Fruit fly (Drosophila melanogaster): Measurements from ENCODE around the gene Bre1.

The Bre1 gene

DNA sequence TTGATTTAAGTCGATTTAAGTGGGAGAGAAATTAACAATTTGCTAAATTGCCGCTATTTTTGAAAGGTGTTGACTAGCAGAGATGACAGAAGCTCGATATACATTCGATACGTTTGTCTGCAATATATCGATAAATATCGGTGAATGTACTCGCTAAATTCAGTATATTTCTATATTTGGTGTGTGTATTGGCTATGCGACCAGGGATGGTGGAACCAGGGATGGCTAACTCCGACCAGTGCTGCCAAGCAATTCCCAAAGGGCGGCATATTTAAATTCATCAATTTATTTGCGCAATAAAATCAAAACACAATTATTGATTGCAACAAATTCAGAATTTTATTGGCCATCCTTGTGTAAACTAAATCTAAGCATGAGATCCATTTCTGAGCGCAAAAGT is 19.0 kb upstream of the Bre1 start, which contains the start of gene mad2 (continued):
- TF ChIP-seq lola (GFP tag; optimal IDR thresholded peaks at IDR 0.05) (peak in 1 of 3 experiments; percentile 10), CG8924 (tag; optimal IDR thresholded peaks at IDR 0.05) (peak; percentile 14), CG2202 (tag; optimal IDR thresholded peaks at IDR 0.05) (peak; percentile 47), zfh1 (GFP tag; IDR thresholded peaks at IDR 0.05) (0 out of 3 replicates have a peak, but pooled peaks have one; percentile 21), ranshi (GFP tag; IDR thresholded peaks at IDR 0.05) (no peak), Nf-YB (GFP tag; optimal IDR thresholded peaks at IDR 0.05) (peak; percentile 27), gfzf (GFP tag; optimal IDR thresholded peaks at IDR 0.05) (peak; percentile 88), CG42726 (GFP tag; IDR thresholded peaks at IDR 0.05; ENCODE audit: partially characterized antibody) (peak; percentile 40; the same call in 1 of the 2 replicates), CG34224 (GFP tag; IDR thresholded peaks at IDR 0.05; ENCODE audit: partially characterized antibody) (peak; percentile 74), CTCF (GFP tag; optimal IDR thresholded peaks at IDR 0.05) (peak; percentile 31), Scr (GFP tag; IDR thresholded peaks at IDR 0.05; ENCODE audit: partially characterized antibody) (peak; percentile 62), CG11085 (GFP tag; IDR thresholded peaks at IDR 0.05) (no peak), lov (optimal IDR thresholded peaks at IDR 0.05) (no peak), lov (GFP tag; IDR thresholded peaks at IDR 0.05) (no peak), MTF-1 (GFP tag; optimal IDR thresholded peaks at IDR 0.05; ENCODE audit: borderline replicate concordance) (no peak), Atf6 (GFP tag; IDR thresholded peaks at IDR 0.05) (no peak), pum (GFP tag; optimal IDR thresholded peaks at IDR 0.05) (no peak), CG18262 (tag; optimal IDR thresholded peaks at IDR 0.05) (no peak), Oaz (GFP tag; IDR thresholded peaks at IDR 0.05) (no peak), sug (tag; optimal IDR thresholded peaks at IDR 0.05) (peak; percentile 25), Hr3 (GFP tag; optimal IDR thresholded peaks at IDR 0.05) (no peak), CG9876 (GFP tag; optimal IDR thresholded peaks at IDR 0.05) (peak; percentile 15), CG14441 (GFP tag; IDR thresholded peaks at IDR 0.05) (0 out of 2 replicates have a peak, but pooled peaks have one; percentile 19), bbx (GFP tag; IDR thresholded peaks at IDR 0.05; ENCODE audit: partially characterized antibody) (peak; percentile 59; the same call in 1 of the 2 replicates), da (GFP tag; optimal IDR thresholded peaks at IDR 0.05) (no peak), HmgZ (tag; optimal IDR thresholded peaks at IDR 0.05) (peak; percentile 87), cas (GFP tag; IDR thresholded peaks at IDR 0.05) (0 out of 2 replicates have a peak, but pooled peaks have one; percentile 18), C15 (GFP tag; IDR thresholded peaks at IDR 0.05) (no peak), CG11247 (GFP tag; IDR thresholded peaks at IDR 0.05) (no peak), croc (GFP tag; conservative IDR thresholded peaks at IDR 0.05) (no peak), abd-A (tag; optimal IDR thresholded peaks at IDR 0.05) (no peak), jumu (GFP tag; optimal IDR thresholded peaks at IDR 0.05) (peak; percentile 34), Ets65A (GFP tag) (peak; percentile 93), hth (optimal IDR thresholded peaks at IDR 0.05) (no peak), CG11723 (GFP tag; optimal IDR thresholded peaks at IDR 0.05) (no peak), Mad (GFP tag; optimal IDR thresholded peaks at IDR 0.05) (peak; percentile 47), CoRest (tag; optimal IDR thresholded peaks at IDR 0.05) (peak; percentile 69), MESR4 (GFP tag; optimal IDR thresholded peaks at IDR 0.05) (peak; percentile 39), CG14667 (GFP tag; IDR thresholded peaks at IDR 0.05) (no peak), CG8765 (GFP tag; IDR thresholded peaks at IDR 0.05) (0 out of 2 replicates have a peak, but pooled peaks have one; percentile 18), sob (GFP tag; IDR thresholded peaks at IDR 0.05) (0 out of 2 replicates have a peak, but pooled peaks have one; percentile 38), CG3281 (GFP tag; optimal IDR thresholded peaks at IDR 0.05) (no peak), crp (GFP tag; optimal IDR thresholded peaks at IDR 0.05) (no peak), HLH3B (GFP tag; IDR thresholded peaks at IDR 0.05) (no peak), CG43689 (GFP tag; IDR thresholded peaks at IDR 0.05) (no peak), CG16779 (GFP tag; IDR thresholded peaks at IDR 0.05) (no peak), Eip74EF (GFP tag; optimal IDR thresholded peaks at IDR 0.05) (no peak), tap (tag; optimal IDR thresholded peaks at IDR 0.05) (no peak), CG14965 (GFP tag; optimal IDR thresholded peaks at IDR 0.05; ENCODE audit: borderline replicate concordance) (no peak), Xbp1 (GFP tag; optimal IDR thresholded peaks at IDR 0.05) (no peak), knrl (GFP tag; IDR thresholded peaks at IDR 0.05; ENCODE audit: partially characterized antibody) (peak; percentile 63; the same call in 2 of the 3 replicates)

All from whole organism, embryonic.